Worm (Caenorhabditis elegans) whole organism, L2 larva: ENCODE data around the gene C03C10.2.

Experiments
- C34F6.9 ChIP-seq: fragments of 150-350 bp; optimal IDR thresholded peaks from 2 replicates; lab custom pipeline; 2014; ENCODE audit warnings: missing biosample characterization, missing genetic modification characterization
- F13H6.1 ChIP-seq: sonication (generic microtip); optimal IDR thresholded peaks from 2 replicates; lab custom pipeline; 2016; ENCODE audit warnings: missing genetic modification characterization, missing compliant biosample characterization
- Y55F3AM.14 ChIP-seq: fragments of 200-800 bp; sonication (Bioruptor generic); optimal IDR thresholded peaks from 2 replicates; lab custom pipeline; 2018; ENCODE audit warnings: mild to moderate bottlenecking, missing genetic modification characterization, missing compliant biosample characterization
- ZK546.5 ChIP-seq: sonication (generic microtip); optimal IDR thresholded peaks from 2 replicates; lab custom pipeline; 2017; ENCODE audit warnings: missing biosample characterization, missing genetic modification characterization
- aly-2 ChIP-seq: fragments of 150-350 bp; optimal IDR thresholded peaks from 2 replicates; lab custom pipeline; 2014; ENCODE audit warnings: missing biosample characterization, missing genetic modification characterization
- blmp-1 ChIP-seq: sonication (generic microtip); optimal IDR thresholded peaks from 2 replicates; lab custom pipeline; 2017; ENCODE audit warnings: missing genetic modification characterization, mild to moderate bottlenecking, missing compliant biosample characterization, antibody characterized with exemption, moderate library complexity; ENCODE audit not compliant: insufficient read depth
- ceh-16 ChIP-seq: fragments of 150-350 bp; optimal IDR thresholded peaks from 2 replicates; lab custom pipeline; 2014; ENCODE audit warnings: missing biosample characterization, missing genetic modification characterization
- crh-2 ChIP-seq: sonication (generic microtip); optimal IDR thresholded peaks from 2 replicates; lab custom pipeline; 2017; ENCODE audit warnings: missing biosample characterization, missing genetic modification characterization
- dmd-4 ChIP-seq: sonication (generic microtip); optimal IDR thresholded peaks from 2 replicates; lab custom pipeline; 2017; ENCODE audit warnings: missing biosample characterization, missing genetic modification characterization
- egl-27 ChIP-seq: sonication (generic microtip); optimal IDR thresholded peaks from 3 replicates; lab custom pipeline; 2017; ENCODE audit warnings: missing biosample characterization, missing genetic modification reagents, missing genetic modification characterization
- elt-1 ChIP-seq: fragments of 150-350 bp; optimal IDR thresholded peaks from 2 replicates; lab custom pipeline; 2014; ENCODE audit warnings: missing biosample characterization, missing genetic modification characterization
- elt-3 ChIP-seq: sonication (generic microtip); optimal IDR thresholded peaks from 2 replicates; lab custom pipeline; 2017; ENCODE audit warnings: missing biosample characterization, missing genetic modification characterization
- fos-1 ChIP-seq: fragments of 150-350 bp; optimal IDR thresholded peaks from 2 replicates; lab custom pipeline; 2014; ENCODE audit warnings: missing biosample characterization, missing genetic modification characterization
- gmeb-1 ChIP-seq: fragments of 150-350 bp; optimal IDR thresholded peaks from 2 replicates; lab custom pipeline; 2014; ENCODE audit warnings: missing biosample characterization, missing genetic modification characterization
- lin-13 ChIP-seq: fragments of 150-350 bp; optimal IDR thresholded peaks from 2 replicates; lab custom pipeline; 2014; ENCODE audit warnings: missing biosample characterization, missing genetic modification reagents, missing genetic modification characterization
- lsy-2 ChIP-seq, 2 experiments: fragments of 150-350 bp in 1 of 2; sonication (generic microtip) in 1 of 2; optimal IDR thresholded peaks; 2 replicates each; lab custom pipeline; 2014 to 2017; ENCODE audit warnings: missing biosample characterization in 2 of 2, missing genetic modification characterization in 2 of 2
- mab-5 ChIP-seq: fragments of 150-350 bp; optimal IDR thresholded peaks from 2 replicates; lab custom pipeline; 2014; ENCODE audit warnings: missing biosample characterization, missing genetic modification characterization
- mbf-1 ChIP-seq: sonication (generic microtip); optimal IDR thresholded peaks from 2 replicates; lab custom pipeline; 2017; ENCODE audit warnings: missing biosample characterization, missing genetic modification characterization
- mdl-1 ChIP-seq, 2 experiments: fragments of 150-350 bp in 1 of 2; sonication (generic microtip) in 1 of 2; optimal IDR thresholded peaks; 2 replicates each; lab custom pipeline; 2017; ENCODE audit warnings: missing biosample characterization in 2 of 2, missing genetic modification characterization in 2 of 2
- nhr-10 ChIP-seq: sonication (generic microtip); optimal IDR thresholded peaks from 2 replicates; lab custom pipeline; 2017; ENCODE audit warnings: missing biosample characterization, missing genetic modification characterization
- nhr-11 ChIP-seq: fragments of 150-350 bp; optimal IDR thresholded peaks from 2 replicates; lab custom pipeline; 2014; ENCODE audit warnings: missing biosample characterization, missing genetic modification characterization
- nhr-12 ChIP-seq: fragments of 150-350 bp; optimal IDR thresholded peaks from 2 replicates; lab custom pipeline; 2014; ENCODE audit warnings: missing biosample characterization, missing genetic modification characterization
- nhr-129 ChIP-seq: fragments of 150-350 bp; optimal IDR thresholded peaks from 2 replicates; lab custom pipeline; 2014; ENCODE audit warnings: missing biosample characterization, missing genetic modification characterization
- nhr-21 ChIP-seq: fragments of 150-350 bp; optimal IDR thresholded peaks from 2 replicates; lab custom pipeline; 2014; ENCODE audit warnings: missing biosample characterization, missing genetic modification characterization
- nhr-23 ChIP-seq: fragments of 150-350 bp; optimal IDR thresholded peaks from 2 replicates; lab custom pipeline; 2014; ENCODE audit warnings: missing biosample characterization, missing genetic modification reagents, missing genetic modification characterization
- nhr-25 ChIP-seq: fragments of 150-350 bp; sonication (generic microtip); optimal IDR thresholded peaks from 3 replicates; lab custom pipeline; 2014; ENCODE audit warnings: missing biosample characterization, missing genetic modification characterization
- nhr-6 ChIP-seq: fragments of 150-350 bp; optimal IDR thresholded peaks from 2 replicates; lab custom pipeline; 2014; ENCODE audit warnings: missing biosample characterization, missing genetic modification characterization
- nhr-77 ChIP-seq: fragments of 150-350 bp; optimal IDR thresholded peaks from 2 replicates; lab custom pipeline; 2014; ENCODE audit warnings: missing biosample characterization, missing genetic modification characterization
- sem-4 ChIP-seq: fragments of 150-350 bp; optimal IDR thresholded peaks from 2 replicates; lab custom pipeline; 2014; ENCODE audit warnings: missing biosample characterization, missing genetic modification reagents, missing genetic modification characterization
- skn-1 ChIP-seq: sonication (generic microtip); optimal IDR thresholded peaks from 2 replicates; lab custom pipeline; 2017; ENCODE audit warnings: missing biosample characterization, missing genetic modification characterization
- sma-3 ChIP-seq: sonication (generic microtip); optimal IDR thresholded peaks from 2 replicates; lab custom pipeline; 2016; ENCODE audit warnings: missing genetic modification reagents, missing genetic modification characterization, missing compliant biosample characterization
- sma-9 ChIP-seq, 2 experiments: fragments of 150-350 bp in 1 of 2; sonication (generic microtip) in 1 of 2; optimal IDR thresholded peaks; 2 replicates each; lab custom pipeline; 2014 to 2016; ENCODE audit warnings: missing genetic modification characterization in 2 of 2, mild to moderate bottlenecking in 1 of 2, missing biosample characterization in 1 of 2, missing compliant biosample characterization in 1 of 2, missing genetic modification reagents in 1 of 2, moderate library complexity in 1 of 2
- unc-39 ChIP-seq: fragments of 150-350 bp; optimal IDR thresholded peaks from 2 replicates; lab custom pipeline; 2014; ENCODE audit warnings: missing biosample characterization, missing genetic modification characterization
- unc-62 ChIP-seq: fragments of 150-350 bp; optimal IDR thresholded peaks from 2 replicates; lab custom pipeline; 2014; ENCODE audit warnings: missing biosample characterization, missing genetic modification reagents, missing genetic modification characterization
- zag-1 ChIP-seq: fragments of 150-350 bp; optimal IDR thresholded peaks from 2 replicates; lab custom pipeline; 2014; ENCODE audit warnings: missing biosample characterization, missing genetic modification characterization
- ztf-1 ChIP-seq: fragments of 200-800 bp; sonication (Bioruptor generic); conservative IDR thresholded peaks from 2 replicates; pipeline ENCODE4 v1.3.6; 2022; ENCODE audit warnings: missing genetic modification characterization, missing compliant biosample characterization
- ztf-11 ChIP-seq: sonication (generic microtip); optimal IDR thresholded peaks from 2 replicates; lab custom pipeline; 2017; ENCODE audit warnings: missing biosample characterization, missing genetic modification characterization
- ztf-4 ChIP-seq: fragments of 150-350 bp; optimal IDR thresholded peaks from 2 replicates; lab custom pipeline; 2014; ENCODE audit warnings: missing biosample characterization, missing genetic modification characterization

C03C10.2 gene

ce11 chrIII:4107227-4107626, 16.4 kb downstream of the C03C10.2 start:
- TF ChIP-seq mdl-1 (tag; optimal IDR thresholded peaks at IDR 0.05; lab: Kevin White, UChicago) (no peak), nhr-23 (tag; lab: Kevin White, UChicago) (no peak), nhr-10 (tag; lab: Kevin White, UChicago) (no peak), aly-2 (tag; lab: Kevin White, UChicago) (no peak), crh-2 (tag; lab: Kevin White, UChicago) (no peak), zag-1 (tag; lab: Kevin White, UChicago) (no peak), blmp-1 (tag; lab: Kevin White, UChicago) (no peak), nhr-11 (no peak)

- TF ChIP-seq skn-1, result no peak
These were observed 17.2 kb downstream of the C03C10.2 start for ce11 chrIII:4107929-4108520.

- TF ChIP-seq nhr-10 (tag; lab: Kevin White, UChicago) (no peak), dmd-4 (tag; lab: Kevin White, UChicago) (no peak), nhr-12 (tag; lab: Kevin White, UChicago) (no peak), nhr-25 (no peak), C34F6.9 (peak; percentile 19), egl-27 (tag; lab: Kevin White, UChicago) (no peak), F13H6.1 (peak; percentile 64), elt-3 (tag; lab: Kevin White, UChicago) (no peak), lin-13 (GFP tag; lab: Kevin White, UChicago) (no peak), unc-62 (GFP tag; lab: Kevin White, UChicago) (no peak), blmp-1 (tag; lab: Kevin White, UChicago) (no peak), ceh-16 (tag; lab: Kevin White, UChicago) (no peak), sma-9 (GFP tag; optimal IDR thresholded peaks at IDR 0.05; lab: Kevin White, UChicago) (peak; percentile 47), sma-9 (tag; optimal IDR thresholded peaks at IDR 0.05; lab: Kevin White, UChicago) (no peak), sem-4 (tag; lab: Kevin White, UChicago) (no peak), sma-3 (GFP tag; lab: Kevin White, UChicago) (no peak), ztf-4 (tag; lab: Kevin White, UChicago) (no peak), unc-39 (tag; lab: Kevin White, UChicago) (no peak), nhr-77 (no peak), nhr-23 (tag; lab: Kevin White, UChicago) (no peak), aly-2 (tag; lab: Kevin White, UChicago) (no peak), elt-1 (no peak), ztf-11 (tag; lab: Kevin White, UChicago) (no peak), nhr-6 (tag; lab: Kevin White, UChicago) (no peak), zag-1 (tag; lab: Kevin White, UChicago) (no peak), mab-5 (tag; lab: Kevin White, UChicago) (no peak), nhr-11 (no peak), lsy-2 (tag; optimal IDR thresholded peaks at IDR 0.05; lab: Kevin White, UChicago) (peak in 1 of 2 experiments; percentile 52), Y55F3AM.14 (GFP tag; lab: Kevin White, UChicago) (no peak), gmeb-1 (tag; lab: Kevin White, UChicago) (no peak), mdl-1 (tag; optimal IDR thresholded peaks at IDR 0.05; lab: Kevin White, UChicago) (no peak), nhr-21 (tag; lab: Kevin White, UChicago) (no peak)
These were observed 22.7 kb downstream of the C03C10.2 start for ce11 chrIII:4113594-4113993.

ce11 chrIII:4115085-4115484, 24.2 kb downstream of the C03C10.2 start, which contains the start of gene unc-103:
Gene unc-103, plus strand, starts transcription at chrIII:4115385.
- no peak for TF ChIP-seq ztf-1 (GFP tag; lab: Robert Waterston, UW)
- TF ChIP-seq ZK546.5, result no peak
- TF ChIP-seq nhr-129 (tag; lab: Kevin White, UChicago), result no peak
- TF ChIP-seq skn-1, result no peak
- TF ChIP-seq egl-27 (tag; lab: Kevin White, UChicago), result no peak
- no peak for TF ChIP-seq fos-1 (tag; lab: Kevin White, UChicago)
- no peak for TF ChIP-seq unc-39 (tag; lab: Kevin White, UChicago)
- no peak for TF ChIP-seq ztf-4 (tag; lab: Kevin White, UChicago)
- no peak for TF ChIP-seq mdl-1 (tag; optimal IDR thresholded peaks at IDR 0.05; lab: Kevin White, UChicago)
- TF ChIP-seq C34F6.9, result no peak
- TF ChIP-seq mbf-1 (tag; lab: Kevin White, UChicago), result no peak
- TF ChIP-seq lsy-2 (tag; optimal IDR thresholded peaks at IDR 0.05; lab: Kevin White, UChicago), result no peak
